Worm (Caenorhabditis elegans): Measurements from ENCODE around the gene gcy-21.

ce11 chrII:2622480-2622879 is 37.0 kb upstream of the gcy-21 start, which contains the start of gene D2062.5:
- TF ChIP-seq flt-1 (GFP tag; IDR thresholded peaks at IDR 0.05) (no peak), cog-1 (tag; optimal IDR thresholded peaks at IDR 0.05) (no peak), tab-1 (GFP tag; IDR thresholded peaks at IDR 0.05) (no peak), ztf-23 (GFP tag; IDR thresholded peaks at IDR 0.05) (no peak), klf-2 (GFP tag; conservative IDR thresholded peaks at IDR 0.05) (no peak), ref-1 (GFP tag; conservative IDR thresholded peaks at IDR 0.05) (no peak), T22C8.4 (GFP tag; IDR thresholded peaks at IDR 0.05) (no peak)

All from whole organism, midembryonic.